Worm (Caenorhabditis elegans) whole organism, midembryonic: ENCODE results near the gene F13A2.9.
A peak's percentile ranks its signal among the peaks of the same experiment; 100 is the strongest.

Source experiments
- T22C8.4 ChIP-seq: fragments of 200-800 bp; sonication (Bioruptor generic); IDR thresholded peaks from 2 replicates; pipeline ENCODE4 v1.3.6; 2022; ENCODE audit warnings: missing genetic modification characterization, missing compliant biosample characterization
- cog-1 ChIP-seq: sonication (generic microtip); optimal IDR thresholded peaks from 2 replicates; lab custom pipeline; 2016; ENCODE audit warnings: missing genetic modification characterization, missing compliant biosample characterization
- flt-1 ChIP-seq: fragments of 200-800 bp; sonication (Bioruptor generic); IDR thresholded peaks from 2 replicates; pipeline ENCODE4 v1.3.6; 2022; ENCODE audit warnings: missing genetic modification characterization, missing compliant biosample characterization
- klf-2 ChIP-seq: fragments of 200-800 bp; sonication (Bioruptor generic); conservative IDR thresholded peaks from 2 replicates; pipeline ENCODE4 v1.3.6; 2022; ENCODE audit warnings: missing genetic modification reagents, missing genetic modification characterization, missing compliant biosample characterization
- med-1 ChIP-seq: sonication (generic microtip); optimal IDR thresholded peaks from 2 replicates; lab custom pipeline; 2017; ENCODE audit warnings: missing genetic modification characterization, mild to moderate bottlenecking, missing compliant biosample characterization, antibody characterized with exemption, missing genetic modification reagents; ENCODE audit not compliant: insufficient read depth
- ref-1 ChIP-seq: fragments of 200-800 bp; sonication (Bioruptor generic); conservative IDR thresholded peaks from 2 replicates; pipeline ENCODE4 v1.3.6; 2022; ENCODE audit warnings: missing genetic modification reagents, missing genetic modification characterization, missing compliant biosample characterization
- tab-1 ChIP-seq: fragments of 200-800 bp; sonication (Bioruptor generic); IDR thresholded peaks from 2 replicates; pipeline ENCODE4 v1.3.6; 2022; ENCODE audit warnings: missing genetic modification characterization, missing compliant biosample characterization
- ztf-23 ChIP-seq: fragments of 200-800 bp; sonication (Bioruptor generic); IDR thresholded peaks from 2 replicates; pipeline ENCODE4 v1.3.6; 2022; ENCODE audit warnings: missing genetic modification reagents, missing genetic modification characterization, missing compliant biosample characterization
- ztf-29 ChIP-seq: fragments of 200-800 bp; sonication (Bioruptor generic); IDR thresholded peaks from 2 replicates; pipeline ENCODE4 v1.3.6; 2022; ENCODE audit warnings: missing genetic modification reagents, missing genetic modification characterization, missing compliant biosample characterization

Gene F13A2.9

ce11 chrV:4387402-4387801 is at the start of gene F13A2.9:
Gene F13A2.9, minus strand, starts transcription at chrV:4387502.
- no peak for TF ChIP-seq flt-1 (GFP tag; lab: Robert Waterston, UW)
- no peak for TF ChIP-seq ztf-23
- TF ChIP-seq ztf-29 (GFP tag; lab: Robert Waterston, UW), result no peak
- no peak for TF ChIP-seq med-1 (GFP tag; lab: Kevin White, UChicago)
- no peak for TF ChIP-seq tab-1 (GFP tag; lab: Robert Waterston, UW)
- TF ChIP-seq ref-1 (GFP tag; lab: Robert Waterston, UW), result no peak
- no peak for TF ChIP-seq T22C8.4

DNA sequence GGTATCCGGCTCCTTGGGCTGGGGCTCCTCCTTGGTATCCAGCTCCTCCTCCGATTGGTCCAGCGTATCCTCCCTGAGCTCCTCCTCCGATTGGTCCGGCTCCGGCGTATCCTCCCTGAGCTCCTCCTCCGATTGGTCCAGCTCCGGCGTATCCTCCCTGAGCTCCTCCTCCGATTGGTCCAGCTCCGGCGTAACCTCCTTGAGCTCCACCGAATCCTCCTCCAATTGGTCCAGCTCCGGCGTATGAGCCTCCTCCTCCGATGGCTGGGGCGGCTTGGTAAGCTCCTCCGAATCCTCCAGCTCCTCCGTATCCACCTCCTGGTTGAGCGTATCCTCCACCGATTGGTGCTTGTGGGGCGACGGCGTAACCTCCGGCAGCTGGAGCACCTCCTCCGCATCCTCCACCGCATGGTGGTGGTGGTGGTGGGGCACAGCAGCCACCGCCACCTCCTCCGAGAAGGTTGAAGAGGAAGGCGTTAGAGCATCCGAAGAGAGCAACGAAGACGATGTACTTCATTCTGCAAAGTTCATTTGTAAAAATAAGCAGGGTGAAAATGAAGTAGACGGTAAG is 48.2 kb upstream of the F13A2.9 start, which contains the start of gene Y47D7A.13:
TSS of gene Y47D7A.13 (minus strand) at position 517 of the 571 bp plus-strand sequence.
- TF ChIP-seq T22C8.4 (no peak), tab-1 (GFP tag; lab: Robert Waterston, UW) (no peak), ref-1 (GFP tag; lab: Robert Waterston, UW) (no peak), flt-1 (GFP tag; lab: Robert Waterston, UW) (no peak), ztf-23 (no peak), cog-1 (tag; lab: Kevin White, UChicago) (no peak), med-1 (GFP tag; lab: Kevin White, UChicago) (no peak), ztf-29 (GFP tag; lab: Robert Waterston, UW) (no peak), klf-2 (GFP tag; lab: Robert Waterston, UW) (no peak)

DNA sequence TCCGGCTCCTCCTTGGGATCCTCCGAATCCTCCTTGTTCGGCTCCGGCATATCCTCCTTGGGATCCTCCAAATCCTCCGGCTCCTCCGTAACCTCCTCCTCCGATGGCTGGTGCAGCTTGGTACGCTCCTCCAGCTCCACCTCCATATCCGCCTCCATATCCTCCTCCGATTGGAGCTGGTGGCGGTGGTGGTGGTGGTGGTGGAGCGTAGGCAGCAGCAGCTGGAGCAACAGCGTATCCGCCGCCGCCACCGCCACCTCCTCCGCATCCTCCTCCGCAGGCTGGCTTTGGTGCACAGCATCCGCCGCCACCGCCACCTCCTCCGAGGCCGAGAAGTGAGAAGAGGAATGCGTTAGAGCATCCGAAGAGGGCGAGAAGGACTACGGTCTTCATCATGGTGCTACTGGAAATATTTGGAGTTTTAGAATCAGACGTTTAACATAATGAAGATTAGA is 45.5 kb upstream of the F13A2.9 start, which contains the start of gene Y47D7A.15:
TSS of gene Y47D7A.15 (minus strand) at position 405 of the 455 bp plus-strand sequence.
- TF ChIP-seq ref-1 (GFP tag; lab: Robert Waterston, UW) (no peak), tab-1 (GFP tag; lab: Robert Waterston, UW) (no peak), cog-1 (tag; lab: Kevin White, UChicago) (no peak), flt-1 (GFP tag; lab: Robert Waterston, UW) (0 out of 2 replicates have a peak, but pooled peaks have one; percentile 39)

- no peak for TF ChIP-seq ztf-23
- TF ChIP-seq ref-1 (GFP tag; lab: Robert Waterston, UW), result no peak
- TF ChIP-seq T22C8.4, result no peak
- TF ChIP-seq klf-2 (GFP tag; lab: Robert Waterston, UW), result no peak
- no peak for TF ChIP-seq med-1 (GFP tag; lab: Kevin White, UChicago)
- no peak for TF ChIP-seq ztf-29 (GFP tag; lab: Robert Waterston, UW)
- TF ChIP-seq cog-1 (tag; lab: Kevin White, UChicago), result no peak
- TF ChIP-seq flt-1 (GFP tag; lab: Robert Waterston, UW), result no peak
- TF ChIP-seq tab-1 (GFP tag; lab: Robert Waterston, UW), result no peak
Measured at ce11 chrV:4429576-4429975, 42.3 kb upstream of the F13A2.9 start, which contains the start of gene Y47D7A.12. Gene Y47D7A.12, minus strand, starts transcription at chrV:4429676.

ce11 chrV:4428202-4428601 is 40.9 kb upstream of the F13A2.9 start, which contains the start of gene Y47D7A.11:
Gene Y47D7A.11, minus strand, starts transcription at chrV:4428302.
- TF ChIP-seq ztf-23 (no peak), cog-1 (tag; lab: Kevin White, UChicago) (no peak), tab-1 (GFP tag; lab: Robert Waterston, UW) (no peak), med-1 (GFP tag; lab: Kevin White, UChicago) (no peak), ztf-29 (GFP tag; lab: Robert Waterston, UW) (no peak), T22C8.4 (no peak), flt-1 (GFP tag; lab: Robert Waterston, UW) (no peak), ref-1 (GFP tag; lab: Robert Waterston, UW) (no peak), klf-2 (GFP tag; lab: Robert Waterston, UW) (no peak)

DNA sequence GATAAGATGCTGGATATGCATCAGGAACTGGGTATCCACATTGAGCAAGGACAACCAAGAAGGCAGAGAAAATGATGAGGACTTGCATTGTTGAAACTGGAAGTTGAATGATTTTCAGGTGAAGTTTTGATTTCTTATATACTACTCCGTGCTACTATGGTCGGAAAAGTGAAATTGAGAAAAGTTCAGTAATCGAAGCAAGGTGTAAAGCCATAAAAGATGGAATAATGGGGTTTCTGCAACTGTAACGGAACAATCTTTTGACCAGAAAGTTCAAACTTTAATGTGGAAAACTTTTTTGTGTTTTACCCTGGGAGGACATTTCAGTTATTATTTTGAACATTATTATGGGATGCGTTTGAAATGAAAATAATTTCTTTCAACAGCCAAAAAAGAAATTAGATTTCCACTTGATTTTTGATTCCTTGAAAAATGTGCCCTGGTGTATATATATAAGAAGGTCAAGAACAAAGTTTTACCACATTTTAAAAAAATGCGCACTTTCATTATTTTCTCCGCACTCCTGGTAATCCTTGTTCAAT is 36.6 kb upstream of the F13A2.9 start, which contains the start of the genes Y47D7A.9 and Y47D7A.19:
TSS of gene Y47D7A.9 (minus strand) at position 101 of the 542 bp plus-strand sequence.
TSS of gene Y47D7A.19 (plus strand) at position 492 of the 542 bp plus-strand sequence.
- TF ChIP-seq ztf-23 (no peak), cog-1 (tag; lab: Kevin White, UChicago) (no peak), ztf-29 (GFP tag; lab: Robert Waterston, UW) (no peak), med-1 (GFP tag; lab: Kevin White, UChicago) (no peak), ref-1 (GFP tag; lab: Robert Waterston, UW) (no peak), klf-2 (GFP tag; lab: Robert Waterston, UW) (no peak), flt-1 (GFP tag; lab: Robert Waterston, UW) (no peak), T22C8.4 (no peak), tab-1 (GFP tag; lab: Robert Waterston, UW) (no peak)

DNA sequence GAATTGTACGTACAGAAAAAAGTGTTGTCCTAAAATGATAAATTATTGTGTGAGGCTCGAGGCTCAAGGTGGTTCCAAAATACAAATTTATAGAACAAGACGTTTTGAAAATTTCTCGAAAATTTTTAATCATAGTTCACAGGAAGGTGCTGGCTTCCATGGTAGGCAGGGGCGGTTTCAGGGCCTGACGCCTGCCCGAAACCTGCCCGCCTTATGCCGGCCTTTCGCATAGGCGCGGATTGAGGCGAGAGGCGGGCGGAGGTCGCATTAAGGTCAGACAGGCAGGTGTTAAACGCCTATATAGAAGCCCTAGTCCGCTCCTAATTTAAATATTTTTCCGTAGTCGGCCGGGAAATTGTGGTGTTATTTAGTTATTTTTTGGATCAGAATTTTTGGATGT is 35.8 kb upstream of the F13A2.9 start:
- no peak for TF ChIP-seq tab-1 (GFP tag; lab: Robert Waterston, UW)
- no peak for TF ChIP-seq flt-1 (GFP tag; lab: Robert Waterston, UW)
- no peak for TF ChIP-seq ztf-23
- TF ChIP-seq ref-1 (GFP tag; lab: Robert Waterston, UW), result no peak
- TF ChIP-seq klf-2 (GFP tag; lab: Robert Waterston, UW), result no peak
- TF ChIP-seq T22C8.4, result no peak

ce11 chrV:4422127-4422526 is 34.8 kb upstream of the F13A2.9 start, which contains the start of gene skr-7:
Gene skr-7, plus strand, starts transcription at chrV:4422427.
- TF ChIP-seq ref-1 (GFP tag; lab: Robert Waterston, UW) (no peak), tab-1 (GFP tag; lab: Robert Waterston, UW) (no peak), flt-1 (GFP tag; lab: Robert Waterston, UW) (no peak), cog-1 (tag; lab: Kevin White, UChicago) (no peak), T22C8.4 (no peak), med-1 (GFP tag; lab: Kevin White, UChicago) (no peak), ztf-29 (GFP tag; lab: Robert Waterston, UW) (no peak), ztf-23 (no peak), klf-2 (GFP tag; lab: Robert Waterston, UW) (no peak)

DNA sequence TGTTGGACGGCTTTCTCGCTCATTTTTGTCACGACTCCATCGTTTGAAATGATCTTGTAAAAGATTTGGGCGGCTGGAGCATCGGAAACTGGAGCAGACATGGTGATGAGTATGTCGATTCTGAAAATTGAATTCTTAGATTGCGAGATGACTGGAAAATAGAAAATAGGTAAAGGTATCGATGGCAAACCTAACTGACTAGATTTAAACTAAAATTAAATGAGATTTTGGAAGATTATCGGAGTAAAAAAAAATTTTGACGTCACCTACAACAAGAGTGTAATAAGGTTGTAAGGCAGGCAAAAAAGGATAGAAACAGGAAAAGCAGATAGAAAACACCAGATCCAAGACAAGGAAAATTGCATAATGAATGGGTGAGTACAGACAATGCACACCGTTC is 34.2 kb upstream of the F13A2.9 start, which contains the start of gene skr-14:
TSS of gene skr-14 (minus strand) at position 101 of the 400 bp plus-strand sequence.
- TF ChIP-seq klf-2 (GFP tag; lab: Robert Waterston, UW) (no peak), tab-1 (GFP tag; lab: Robert Waterston, UW) (no peak), med-1 (GFP tag; lab: Kevin White, UChicago) (no peak), cog-1 (tag; lab: Kevin White, UChicago) (no peak), ref-1 (GFP tag; lab: Robert Waterston, UW) (no peak), ztf-29 (GFP tag; lab: Robert Waterston, UW) (no peak), T22C8.4 (no peak), ztf-23 (no peak), flt-1 (GFP tag; lab: Robert Waterston, UW) (no peak)
